Fruit fly (Drosophila melanogaster): Measurements from ENCODE around the gene CG34354.

dm6 chr3R:28237797-28238196 is 91.1 kb downstream of the CG34354 start:
- TF ChIP-seq insv (optimal IDR thresholded peaks at IDR 0.05), result no peak
- no peak for TF ChIP-seq Sin3A (optimal IDR thresholded peaks at IDR 0.05)
- no peak for TF ChIP-seq psq (optimal IDR thresholded peaks at IDR 0.05)
- no peak for TF ChIP-seq Myc (optimal IDR thresholded peaks at IDR 0.05)
- TF ChIP-seq ttk (optimal IDR thresholded peaks at IDR 0.05), result no peak
